Fruit fly (Drosophila melanogaster) whole organism, embryonic: Measurements from ENCODE around the gene Ir68b.
A peak's percentile ranks its signal among the peaks of the same experiment; 100 is the strongest.

ENCODE experiments used
- Abd-B ChIP-seq: fragments of 200-800 bp; sonication (Bioruptor generic); optimal IDR thresholded peaks from 2 replicates; lab custom pipeline; 2018; ENCODE audit warnings: missing biosample characterization, mild to moderate bottlenecking, missing genetic modification characterization, moderate library complexity
- B-H2 ChIP-seq: fragments of 200-800 bp; sonication (Bioruptor generic); optimal IDR thresholded peaks from 2 replicates; lab custom pipeline; 2018; ENCODE audit warnings: missing biosample characterization, mild to moderate bottlenecking, missing genetic modification characterization
- Bdp1 ChIP-seq: fragments of 200-800 bp; sonication (Bioruptor generic); optimal IDR thresholded peaks from 3 replicates; lab custom pipeline; 2016; ENCODE audit warnings: missing biosample characterization, missing genetic modification characterization
- Bteb2 ChIP-seq: fragments of 200-800 bp; sonication (Bioruptor generic); optimal IDR thresholded peaks from 2 replicates; lab custom pipeline; 2016; ENCODE audit warnings: missing biosample characterization, missing genetic modification characterization
- CG1024 ChIP-seq: fragments of 200-800 bp; sonication (Bioruptor generic); IDR thresholded peaks from 2 replicates; pipeline ENCODE4 v1.3.6; 2022; ENCODE audit warnings: missing biosample characterization, missing genetic modification characterization
- CG12104 ChIP-seq: fragments of 200-800 bp; sonication (Bioruptor generic); optimal IDR thresholded peaks from 3 replicates; lab custom pipeline; 2016; ENCODE audit warnings: missing biosample characterization, missing genetic modification characterization
- CG12299 ChIP-seq: fragments of 200-800 bp; sonication (Bioruptor generic); optimal IDR thresholded peaks from 2 replicates; lab custom pipeline; 2018; ENCODE audit warnings: missing biosample characterization, mild to moderate bottlenecking, missing genetic modification characterization
- CG12942 ChIP-seq: fragments of 200-800 bp; sonication (Bioruptor generic); optimal IDR thresholded peaks from 3 replicates; lab custom pipeline; 2016; ENCODE audit warnings: missing biosample characterization, missing genetic modification characterization
- CG14050 ChIP-seq: fragments of 200-800 bp; sonication (Bioruptor generic); IDR thresholded peaks from 3 replicates; pipeline ENCODE4 v1.3.6; 2022; ENCODE audit warnings: missing biosample characterization, missing genetic modification characterization
- CG1529 ChIP-seq: fragments of 200-800 bp; sonication (Bioruptor generic); optimal IDR thresholded peaks from 3 replicates; lab custom pipeline; 2018; ENCODE audit warnings: missing biosample characterization, missing genetic modification characterization
- CG15601 ChIP-seq: fragments of 200-800 bp; sonication (Bioruptor generic); optimal IDR thresholded peaks from 3 replicates; lab custom pipeline; 2019; ENCODE audit warnings: missing biosample characterization, mild to moderate bottlenecking, missing genetic modification characterization, moderate library complexity
- CG1602 ChIP-seq: fragments of 200-800 bp; sonication (Bioruptor generic); optimal IDR thresholded peaks from 3 replicates; lab custom pipeline; 2016; ENCODE audit warnings: missing biosample characterization, missing genetic modification characterization
- CG1603 ChIP-seq: fragments of 200-800 bp; sonication (Bioruptor generic); optimal IDR thresholded peaks from 2 replicates; lab custom pipeline; 2019; ENCODE audit warnings: missing biosample characterization, mild to moderate bottlenecking, missing genetic modification characterization, moderate library complexity
- CG17912 ChIP-seq: fragments of 200-800 bp; sonication (Bioruptor generic); optimal IDR thresholded peaks from 2 replicates; lab custom pipeline; 2018; ENCODE audit warnings: missing biosample characterization, mild to moderate bottlenecking, missing genetic modification characterization
- CG18262 ChIP-seq: fragments of 200-800 bp; optimal IDR thresholded peaks from 3 replicates; lab custom pipeline; 2019; ENCODE audit warnings: missing biosample characterization, mild to moderate bottlenecking, missing genetic modification characterization, moderate library complexity
- CG1832 ChIP-seq: fragments of 200-800 bp; sonication (Bioruptor generic); optimal IDR thresholded peaks from 2 replicates; lab custom pipeline; 2017; ENCODE audit warnings: missing biosample characterization, mild to moderate bottlenecking, missing genetic modification characterization, inconsistent platforms
- CG18764 ChIP-seq: fragments of 200-800 bp; sonication (Bioruptor generic); optimal IDR thresholded peaks from 3 replicates; lab custom pipeline; 2016; ENCODE audit warnings: missing biosample characterization, missing genetic modification characterization
- CG4404 ChIP-seq: fragments of 200-800 bp; sonication (Bioruptor generic); IDR thresholded peaks from 2 replicates; pipeline ENCODE4 v1.3.6; 2022; ENCODE audit warnings: missing biosample characterization, missing genetic modification characterization
- CG4854 ChIP-seq: fragments of 200-800 bp; sonication (Bioruptor generic); optimal IDR thresholded peaks from 2 replicates; lab custom pipeline; 2016; ENCODE audit warnings: missing biosample characterization, missing genetic modification characterization, inconsistent platforms
- CG8290 ChIP-seq, 3 experiments: fragments of 200-800 bp; sonication (Bioruptor generic); optimal IDR thresholded peaks; 2 replicates each; lab custom pipeline; 2016 to 2019; ENCODE audit warnings: missing biosample characterization in 3 of 3, missing genetic modification characterization in 3 of 3, mild to moderate bottlenecking in 2 of 3, moderate library complexity in 1 of 3
- Dip2 ChIP-seq: fragments of 200-800 bp; sonication (Bioruptor generic); IDR thresholded peaks from 2 replicates; pipeline ENCODE4 v1.3.6; 2022; ENCODE audit warnings: missing biosample characterization, missing genetic modification characterization
- E2f1 ChIP-seq: fragments of 200-800 bp; sonication (Bioruptor generic); IDR thresholded peaks from 2 replicates; pipeline ENCODE4 v1.3.6; 2022; ENCODE audit warnings: missing biosample characterization, missing genetic modification characterization
- H2.0 ChIP-seq: fragments of 200-800 bp; sonication (Bioruptor generic); IDR thresholded peaks from 2 replicates; pipeline ENCODE4 v1.3.6; 2022; ENCODE audit warnings: missing biosample characterization, missing genetic modification characterization
- MTF-1 ChIP-seq: fragments of 200-800 bp; sonication (Bioruptor generic); optimal IDR thresholded peaks from 2 replicates; lab custom pipeline; 2018; ENCODE audit warnings: missing biosample characterization, mild to moderate bottlenecking, missing genetic modification characterization, borderline replicate concordance
- NK7.1 ChIP-seq: fragments of 200-800 bp; sonication (Bioruptor generic); optimal IDR thresholded peaks from 3 replicates; lab custom pipeline; 2016; ENCODE audit warnings: missing biosample characterization, missing genetic modification characterization
- Oaz ChIP-seq: fragments of 200-800 bp; sonication (Bioruptor generic); IDR thresholded peaks from 2 replicates; pipeline ENCODE4 v1.3.6; 2022; ENCODE audit warnings: missing biosample characterization, missing genetic modification characterization
- Opbp ChIP-seq: fragments of 200-800 bp; sonication (Bioruptor generic); IDR thresholded peaks from 3 replicates; pipeline ENCODE4 v1.3.6; 2022; ENCODE audit warnings: missing biosample characterization, missing genetic modification characterization; ENCODE audit not compliant: partially characterized antibody
- Trl ChIP-seq, 3 experiments: fragments of >200 bp in 2 of 3; fragments of 200-800 bp in 1 of 3; sonication (Bioruptor generic) in 1 of 3; optimal IDR thresholded peaks; 2 replicates in 1 of 3; 3 replicates in 2 of 3; lab custom pipeline; 2016 to 2017; ENCODE audit warnings: missing biosample characterization in 1 of 3, missing genetic modification characterization in 1 of 3
- ab ChIP-seq: fragments of 200-800 bp; sonication (Bioruptor generic); optimal IDR thresholded peaks from 2 replicates; lab custom pipeline; 2016; ENCODE audit warnings: missing biosample characterization, missing genetic modification characterization
- ara ChIP-seq: fragments of 200-800 bp; sonication (Bioruptor generic); IDR thresholded peaks from 2 replicates; pipeline ENCODE4 v1.3.6; 2022; ENCODE audit warnings: missing biosample characterization, missing genetic modification characterization
- chn ChIP-seq: fragments of 200-800 bp; sonication (Bioruptor generic); optimal IDR thresholded peaks from 2 replicates; lab custom pipeline; 2016; ENCODE audit warnings: missing biosample characterization, missing genetic modification characterization
- da ChIP-seq: fragments of 200-800 bp; sonication (Bioruptor generic); optimal IDR thresholded peaks from 2 replicates; lab custom pipeline; 2016; ENCODE audit warnings: missing biosample characterization, missing genetic modification characterization
- danr ChIP-seq: fragments of 200-800 bp; sonication (Bioruptor generic); IDR thresholded peaks from 2 replicates; pipeline ENCODE4 v1.3.6; 2022; ENCODE audit warnings: missing biosample characterization, missing genetic modification characterization
- fru ChIP-seq: fragments of >200 bp; optimal IDR thresholded peaks from 2 replicates; lab custom pipeline; 2017
- fu2 ChIP-seq: fragments of 200-800 bp; sonication (Bioruptor generic); optimal IDR thresholded peaks from 2 replicates; lab custom pipeline; 2016; ENCODE audit warnings: missing biosample characterization, missing genetic modification characterization
- insv ChIP-seq, 2 experiments: fragments of 200-800 bp; sonication (Bioruptor generic); optimal IDR thresholded peaks; 3 replicates each; lab custom pipeline; 2016 to 2018; ENCODE audit warnings: missing biosample characterization in 2 of 2, missing genetic modification characterization in 2 of 2
- inv ChIP-seq: fragments of 200-800 bp; sonication (Bioruptor generic); IDR thresholded peaks from 2 replicates; pipeline ENCODE4 v1.3.6; 2022; ENCODE audit warnings: missing biosample characterization, missing genetic modification characterization; ENCODE audit not compliant: partially characterized antibody
- kay ChIP-seq: fragments of 200-800 bp; sonication (Bioruptor generic); optimal IDR thresholded peaks from 2 replicates; lab custom pipeline; 2016; ENCODE audit warnings: missing biosample characterization, missing genetic modification characterization
- klu ChIP-seq: fragments of 200-800 bp; sonication (Bioruptor generic); IDR thresholded peaks from 2 replicates; pipeline ENCODE4 v1.3.6; 2022; ENCODE audit warnings: missing biosample characterization, missing genetic modification characterization
- lilli ChIP-seq: fragments of 200-800 bp; sonication (Bioruptor generic); optimal IDR thresholded peaks from 3 replicates; lab custom pipeline; 2016; ENCODE audit warnings: missing biosample characterization, missing genetic modification characterization
- maf-S ChIP-seq: fragments of 200-800 bp; sonication (Bioruptor generic); optimal IDR thresholded peaks from 2 replicates; lab custom pipeline; 2016; ENCODE audit warnings: missing biosample characterization, missing genetic modification characterization
- mam ChIP-seq: fragments of 200-800 bp; sonication (Bioruptor generic); optimal IDR thresholded peaks from 3 replicates; lab custom pipeline; 2016; ENCODE audit warnings: missing biosample characterization, missing genetic modification characterization
- mld ChIP-seq: fragments of 200-800 bp; sonication (Bioruptor generic); IDR thresholded peaks from 3 replicates; pipeline ENCODE4 v1.3.6; 2022; ENCODE audit warnings: missing biosample characterization, missing genetic modification characterization; ENCODE audit not compliant: partially characterized antibody
- pan ChIP-seq, 4 experiments: fragments of >200 bp in 3 of 4; fragments of 200-800 bp in 1 of 4; sonication (Bioruptor generic) in 1 of 4; optimal IDR thresholded peaks in 3 of 4; IDR thresholded peaks in 1 of 4; 2 replicates each; pipeline versions ENCODE4 v1.3.6 to Lab custom; 2017 to 2022; ENCODE audit warnings: missing biosample characterization in 2 of 4, missing genetic modification characterization in 2 of 4, mixed read lengths in 1 of 4
- phol ChIP-seq: fragments of 200-800 bp; sonication (Bioruptor generic); optimal IDR thresholded peaks from 3 replicates; lab custom pipeline; 2018; ENCODE audit warnings: missing biosample characterization, mild to moderate bottlenecking, missing genetic modification characterization, moderate library complexity
- pnt ChIP-seq: fragments of 200-800 bp; sonication (Bioruptor generic); optimal IDR thresholded peaks from 3 replicates; lab custom pipeline; 2016; ENCODE audit warnings: missing biosample characterization, missing genetic modification characterization
- repo ChIP-seq: fragments of 200-800 bp; sonication (Bioruptor generic); optimal IDR thresholded peaks from 2 replicates; lab custom pipeline; 2016; ENCODE audit warnings: missing biosample characterization, missing genetic modification characterization
- sens ChIP-seq: fragments of 200-800 bp; sonication (Bioruptor generic); peaks from one replicate; lab custom pipeline; 2016; ENCODE audit warnings: missing biosample characterization, missing genetic modification characterization
- sim ChIP-seq: fragments of 200-800 bp; sonication (Bioruptor generic); IDR thresholded peaks from 2 replicates; pipeline ENCODE4 v1.3.6; 2022; ENCODE audit warnings: missing biosample characterization, missing genetic modification characterization
- tio ChIP-seq: fragments of 200-800 bp; sonication (Bioruptor generic); optimal IDR thresholded peaks from 2 replicates; lab custom pipeline; 2017; ENCODE audit warnings: missing biosample characterization, missing genetic modification characterization, inconsistent platforms
- wor ChIP-seq: fragments of 200-800 bp; sonication (Bioruptor generic); IDR thresholded peaks from 2 replicates; pipeline ENCODE4 v1.3.6; 2022; ENCODE audit warnings: missing biosample characterization, missing genetic modification characterization

The Ir68b gene

DNA sequence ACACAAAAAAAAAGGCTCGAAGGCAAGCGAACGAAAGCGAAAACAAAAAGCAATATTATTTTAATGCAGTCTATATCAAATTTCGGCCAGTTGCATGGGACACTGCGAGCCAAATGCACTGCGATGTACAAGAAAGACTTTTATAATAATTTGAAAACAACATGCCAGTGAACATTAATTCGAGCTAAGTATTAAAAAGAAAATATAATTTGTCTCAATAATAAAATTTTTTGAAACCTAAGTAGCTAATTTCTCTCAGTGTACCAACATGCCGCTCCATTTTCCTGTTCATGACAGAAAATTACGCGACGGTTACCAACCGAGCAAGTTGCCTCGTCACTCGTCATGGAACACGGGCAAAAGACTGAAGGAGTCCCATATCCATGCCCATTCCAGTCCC lies 49.8 kb downstream of the Ir68b start (continued):
- TF ChIP-seq sim (GFP tag; lab: Robert Waterston, UW) (0 out of 2 replicates have a peak, but pooled peaks have one; percentile 44), CG12104 (GFP tag; lab: Kevin White, UChicago) (peak; percentile 57), CG4854 (GFP tag; lab: Kevin White, UChicago) (no peak), CG1832 (GFP tag; lab: Kevin White, UChicago) (no peak), H2.0 (peak; percentile 43; the same call in 1 of the 2 replicates), Bteb2 (peak; percentile 32), klu (GFP tag; lab: Robert Waterston, UW) (no peak), pnt (GFP tag; lab: Kevin White, UChicago) (peak; percentile 31), pan (optimal IDR thresholded peaks at IDR 0.05; lab: Kevin White, UChicago) (no peak), pan (GFP tag; optimal IDR thresholded peaks at IDR 0.05 in 1 of 2, IDR thresholded peaks at IDR 0.05 in 1 of 2) (peak in 1 of 2 experiments; percentile 58), CG1603 (tag; lab: Kevin White, UChicago) (peak; percentile 35), wor (peak; percentile 51), fu2 (GFP tag; lab: Kevin White, UChicago) (no peak), Oaz (GFP tag; lab: Robert Waterston, UW) (no peak), Trl (optimal IDR thresholded peaks at IDR 0.05; lab: Kevin White, UChicago) (no peak), Trl (GFP tag; optimal IDR thresholded peaks at IDR 0.05; lab: Kevin White, UChicago) (peak; percentile 45), danr (GFP tag; lab: Robert Waterston, UW) (0 out of 2 replicates have a peak, but pooled peaks have one; percentile 44), CG18262 (tag; lab: Kevin White, UChicago) (peak; percentile 78), maf-S (GFP tag; lab: Kevin White, UChicago) (no peak), CG4404 (GFP tag; lab: Robert Waterston, UW) (peak; percentile 78), Dip2 (no peak), repo (GFP tag; lab: Kevin White, UChicago) (no peak), E2f1 (GFP tag; lab: Robert Waterston, UW) (peak; percentile 65), CG17912 (no peak), insv (GFP tag; optimal IDR thresholded peaks at IDR 0.05; lab: Kevin White, UChicago) (no peak), NK7.1 (GFP tag; lab: Kevin White, UChicago) (no peak), da (GFP tag; lab: Kevin White, UChicago) (peak; percentile 16), B-H2 (no peak), CG12942 (GFP tag; lab: Kevin White, UChicago) (peak; percentile 30), CG8290 (GFP tag; optimal IDR thresholded peaks at IDR 0.05; lab: Kevin White, UChicago) (peak; percentile 12), CG8290 (tag; optimal IDR thresholded peaks at IDR 0.05; lab: Kevin White, UChicago) (no peak), CG15601 (peak; percentile 47), mld (GFP tag; lab: Robert Waterston, UW) (no peak), ara (peak; percentile 78), kay (GFP tag; lab: Kevin White, UChicago) (no peak), MTF-1 (GFP tag; lab: Kevin White, UChicago) (no peak), CG1602 (GFP tag; lab: Kevin White, UChicago) (peak; percentile 62), CG14050 (GFP tag; lab: Robert Waterston, UW) (peak; percentile 61), CG1024 (GFP tag; lab: Robert Waterston, UW) (peak; percentile 51), CG18764 (GFP tag; lab: Kevin White, UChicago) (peak; percentile 35), Abd-B (GFP tag; lab: Kevin White, UChicago) (peak; percentile 25), sens (GFP tag; lab: Kevin White, UChicago) (peak; percentile 94), CG12299 (tag; lab: Kevin White, UChicago) (no peak), Bdp1 (GFP tag; lab: Kevin White, UChicago) (peak; percentile 13), phol (tag; lab: Kevin White, UChicago) (peak; percentile 79), tio (GFP tag; lab: Kevin White, UChicago) (peak; percentile 66), fru (lab: Kevin White, UChicago) (no peak), chn (peak; percentile 63), ab (no peak), inv (GFP tag; lab: Robert Waterston, UW) (no peak), mam (peak; percentile 15), CG1529 (peak; percentile 61), Opbp (no peak), lilli (GFP tag; lab: Kevin White, UChicago) (peak; percentile 34)
